Fruit fly (Drosophila melanogaster): ENCODE data around the gene CG7120.

DNA sequence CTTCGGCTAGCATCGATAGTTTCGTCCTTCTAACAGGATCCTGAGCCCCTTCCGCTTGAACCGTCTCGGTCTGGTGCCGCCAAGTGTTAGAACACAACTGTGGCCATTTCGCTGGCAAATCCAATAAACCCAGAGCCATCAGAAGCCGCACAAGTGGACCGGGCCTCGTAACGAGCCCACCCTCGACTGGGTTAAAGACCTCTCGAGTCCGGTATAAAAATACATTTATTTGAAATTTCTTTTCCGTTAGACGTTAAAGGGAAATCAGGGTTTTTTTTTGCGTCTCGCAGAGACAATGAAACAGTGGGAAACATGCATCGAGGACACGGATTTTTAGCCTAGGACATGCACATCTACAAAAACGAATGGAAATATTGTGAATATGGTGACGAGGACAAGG is 39.6 kb upstream of the CG7120 start, which contains the start of gene Culd:
- TF ChIP-seq CTCF (optimal IDR thresholded peaks at IDR 0.05) = no peak
- no peak for TF ChIP-seq CG8478 (optimal IDR thresholded peaks at IDR 0.05)

Measured in S2 (cell line).